Fruit fly (Drosophila melanogaster): ENCODE measurements around the gene CtsB.

Gene CtsB

DNA sequence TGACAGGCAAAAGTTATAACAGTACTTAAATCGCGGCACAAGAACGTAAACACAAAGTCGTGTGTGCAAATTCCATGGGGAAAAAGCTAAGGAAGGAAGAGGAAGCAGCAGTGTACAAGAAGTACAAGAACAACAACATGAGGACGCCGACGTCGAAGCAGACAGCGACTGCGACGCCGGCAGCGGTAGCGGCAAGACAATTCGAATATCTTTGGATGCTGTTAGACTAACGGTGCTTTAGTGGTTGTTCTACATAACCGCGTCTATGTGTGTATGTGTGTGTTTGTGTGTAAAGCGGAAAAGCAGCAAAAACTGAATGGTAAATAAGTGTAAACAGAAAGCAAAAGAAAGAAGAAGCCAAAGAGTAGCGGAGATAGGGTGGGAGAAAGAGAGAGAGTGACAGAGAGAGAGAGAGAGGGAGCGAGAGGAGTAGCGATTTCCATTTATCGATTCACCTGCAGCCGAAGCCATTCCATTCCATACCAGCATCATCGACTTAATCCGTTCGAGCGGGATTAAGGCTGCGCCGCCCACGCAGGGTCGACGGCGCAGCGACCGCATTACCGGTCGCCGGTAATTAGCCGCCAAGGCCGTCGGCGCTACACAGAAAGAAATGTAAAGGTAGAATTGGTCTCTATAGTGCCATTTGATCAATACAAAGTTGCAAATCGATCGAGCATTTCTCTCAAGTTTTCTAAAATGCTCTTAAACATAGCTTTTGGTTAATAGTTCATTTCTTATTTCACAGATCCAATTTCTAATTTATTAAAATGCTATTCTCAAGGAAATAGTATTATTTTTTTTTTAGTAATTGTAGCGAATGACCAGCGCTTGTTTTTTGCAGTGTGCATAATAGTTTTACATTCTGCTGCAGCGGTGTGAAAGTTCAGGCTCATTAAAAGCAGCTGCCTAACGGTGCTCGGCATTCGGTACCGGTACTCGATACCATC, 2.3 kb upstream of the CtsB start (continued):
- TF ChIP-seq ab (GFP tag; optimal IDR thresholded peaks at IDR 0.05), result no peak
- TF ChIP-seq Dek (tag; optimal IDR thresholded peaks at IDR 0.05), result peak; percentile 27
- TF ChIP-seq MTF-1 (GFP tag; optimal IDR thresholded peaks at IDR 0.05; ENCODE audit: borderline replicate concordance), result no peak
- peak; percentile 15 for TF ChIP-seq HHEX (GFP tag; optimal IDR thresholded peaks at IDR 0.05)
- 0 out of 2 replicates have a peak, but pooled peaks have one; percentile 26 for TF ChIP-seq CG4360 (GFP tag; IDR thresholded peaks at IDR 0.05)
- no peak for TF ChIP-seq prd (optimal IDR thresholded peaks at IDR 0.05)
- peak; percentile 34; the same call in 2 of the 3 replicates for TF ChIP-seq prd (GFP tag; IDR thresholded peaks at IDR 0.05)
- TF ChIP-seq Hmr (GFP tag; optimal IDR thresholded peaks at IDR 0.05), result peak; percentile 17
- TF ChIP-seq CG31365 (tag; optimal IDR thresholded peaks at IDR 0.05), result no peak
- no peak for TF ChIP-seq kni (GFP tag; optimal IDR thresholded peaks at IDR 0.05)
- no peak for TF ChIP-seq CTCF (GFP tag; optimal IDR thresholded peaks at IDR 0.05)
- peak; percentile 59; the same call in 2 of the 3 replicates for TF ChIP-seq CG11695 (GFP tag; IDR thresholded peaks at IDR 0.05)
- TF ChIP-seq chn (GFP tag; optimal IDR thresholded peaks at IDR 0.05), result peak; percentile 32
- peak; percentile 14; the same call in 1 of the 2 replicates for TF ChIP-seq ara (GFP tag; IDR thresholded peaks at IDR 0.05)
- no peak for TF ChIP-seq bab2 (GFP tag; optimal IDR thresholded peaks at IDR 0.05)
- TF ChIP-seq CG7745 (tag; optimal IDR thresholded peaks at IDR 0.05), result no peak

DNA sequence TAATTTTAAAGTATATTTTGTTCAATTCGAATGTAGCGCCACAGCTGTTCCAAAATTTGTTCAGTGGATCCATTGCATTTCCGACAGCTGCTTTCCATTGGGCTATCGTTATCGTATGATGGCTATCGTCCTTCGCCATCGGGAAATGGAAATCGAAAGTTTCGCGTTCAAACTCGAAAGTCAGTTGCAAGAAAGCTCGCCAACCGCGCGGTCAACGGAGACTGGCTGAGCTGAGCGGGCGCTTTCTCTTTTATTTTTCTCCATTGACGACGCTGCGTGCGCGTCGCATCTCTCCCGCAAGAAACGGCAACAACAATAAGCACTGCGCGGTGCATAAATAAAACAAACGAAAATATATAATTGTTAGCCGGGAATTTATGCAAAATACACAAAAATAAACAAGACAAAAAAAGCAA, 1.6 kb upstream of the CtsB start, which contains the start of gene inaE:
Gene inaE (plus strand): TSS at position 181 of the 416 bp plus-strand sequence.
- no peak for TF ChIP-seq CG8290 (GFP tag; optimal IDR thresholded peaks at IDR 0.05)
- peak in 1 of 2 experiments; percentile 63 for TF ChIP-seq CG8290 (tag; optimal IDR thresholded peaks at IDR 0.05)
- TF ChIP-seq sr (GFP tag; IDR thresholded peaks at IDR 0.05), result no peak
- 0 out of 2 replicates have a peak, but pooled peaks have one; percentile 7 for TF ChIP-seq sob (GFP tag; IDR thresholded peaks at IDR 0.05)
- peak; percentile 80 for TF ChIP-seq CG17186 (GFP tag; optimal IDR thresholded peaks at IDR 0.05)
- peak in 1 of 3 experiments; percentile 79 for TF ChIP-seq lola (GFP tag; optimal IDR thresholded peaks at IDR 0.05)
- TF ChIP-seq CG9797 (GFP tag; optimal IDR thresholded peaks at IDR 0.05), result peak; percentile 18
- TF ChIP-seq tup (GFP tag; optimal IDR thresholded peaks at IDR 0.05), result no peak
- TF ChIP-seq Opbp (GFP tag; IDR thresholded peaks at IDR 0.05; ENCODE audit: partially characterized antibody), result peak; percentile 77; the same call in 2 of the 3 replicates
- TF ChIP-seq ind (GFP tag; optimal IDR thresholded peaks at IDR 0.05), result no peak
- TF ChIP-seq CG30020 (tag; optimal IDR thresholded peaks at IDR 0.05), result peak; percentile 72
- peak; percentile 10 for TF ChIP-seq Deaf1 (tag; optimal IDR thresholded peaks at IDR 0.05)
- peak; percentile 45; the same call in 1 of the 2 replicates for TF ChIP-seq CG1024 (GFP tag; IDR thresholded peaks at IDR 0.05)
- peak; percentile 22 to 91 for TF ChIP-seq crp (GFP tag; optimal IDR thresholded peaks at IDR 0.05)
- peak; percentile 33 for TF ChIP-seq Lhr (GFP tag; optimal IDR thresholded peaks at IDR 0.05)
- TF ChIP-seq CG10543 (GFP tag; optimal IDR thresholded peaks at IDR 0.05), result peak; percentile 8
- peak; percentile 53; the same call in 1 of the 3 replicates for TF ChIP-seq vnd (GFP tag; IDR thresholded peaks at IDR 0.05; ENCODE audit: partially characterized antibody)
- peak; percentile 93 for TF ChIP-seq CG7357 (GFP tag; IDR thresholded peaks at IDR 0.05)
- TF ChIP-seq HHEX (GFP tag; optimal IDR thresholded peaks at IDR 0.05), result no peak
- peak; percentile 14 for TF ChIP-seq grn (GFP tag; optimal IDR thresholded peaks at IDR 0.05)
- no peak for TF ChIP-seq pho (GFP tag; optimal IDR thresholded peaks at IDR 0.05)
- peak; percentile 29; the same call in 1 of the 2 replicates for TF ChIP-seq MBD-R2 (GFP tag; IDR thresholded peaks at IDR 0.05)
- peak; percentile 44; the same call in 1 of the 2 replicates for TF ChIP-seq unc-4 (GFP tag; IDR thresholded peaks at IDR 0.05; ENCODE audit: partially characterized antibody)
- TF ChIP-seq NK7.1 (GFP tag; optimal IDR thresholded peaks at IDR 0.05), result no peak
- peak; percentile 73 for TF ChIP-seq nerfin-2 (GFP tag; IDR thresholded peaks at IDR 0.05; ENCODE audit: partially characterized antibody)
- TF ChIP-seq Nf-YC (tag; optimal IDR thresholded peaks at IDR 0.05), result peak; percentile 17
- TF ChIP-seq D19A (tag; optimal IDR thresholded peaks at IDR 0.05), result peak; percentile 3
- no peak for TF ChIP-seq dm (GFP tag; optimal IDR thresholded peaks at IDR 0.05)
- peak; percentile 38; the same call in 1 of the 2 replicates for TF ChIP-seq CG4360 (GFP tag; IDR thresholded peaks at IDR 0.05)
- TF ChIP-seq CG12391 (tag; optimal IDR thresholded peaks at IDR 0.05), result peak; percentile 9
- TF ChIP-seq Oaz (GFP tag; IDR thresholded peaks at IDR 0.05), result no peak
- TF ChIP-seq Fer1 (GFP tag; optimal IDR thresholded peaks at IDR 0.05), result peak; percentile 36
- peak; percentile 23 for TF ChIP-seq nom (GFP tag; optimal IDR thresholded peaks at IDR 0.05)
